Fruit fly (Drosophila melanogaster) whole organism, wandering third instar larva: Measurements from ENCODE around the gene CG33322.
A peak's percentile ranks its signal among the peaks of the same experiment; 100 is the strongest.

Experiments
- Abd-B ChIP-seq: fragments of >200 bp; optimal IDR thresholded peaks from 2 replicates; lab custom pipeline; 2017; ENCODE audit warnings: missing biosample characterization, missing genetic modification characterization
- CG32264 ChIP-seq: fragments of 200-800 bp; sonication (Bioruptor generic); optimal IDR thresholded peaks from 2 replicates; lab custom pipeline; 2016; ENCODE audit warnings: missing biosample characterization, missing genetic modification characterization
- CG9705 ChIP-seq: fragments of 200-800 bp; sonication (Bioruptor generic); optimal IDR thresholded peaks from 2 replicates; lab custom pipeline; 2018; ENCODE audit warnings: missing biosample characterization, mild to moderate bottlenecking, missing genetic modification characterization
- CrebA ChIP-seq: fragments of 200-800 bp; sonication (Bioruptor generic); optimal IDR thresholded peaks from 2 replicates; lab custom pipeline; 2016; ENCODE audit warnings: missing biosample characterization, mild to moderate bottlenecking, missing genetic modification characterization, borderline replicate concordance
- Dfd ChIP-seq: fragments of >200 bp; optimal IDR thresholded peaks from 2 replicates; lab custom pipeline; 2017; ENCODE audit warnings: missing biosample characterization, missing genetic modification characterization
- Dif ChIP-seq: fragments of 200-275, 200-300 bp; sonication (Bioruptor generic); optimal IDR thresholded peaks from 2 replicates; lab custom pipeline; 2018; ENCODE audit warnings: missing biosample characterization, missing genetic modification characterization; ENCODE audit not compliant: partially characterized antibody
- HLH106 ChIP-seq: fragments of 200-800 bp; optimal IDR thresholded peaks from 3 replicates; lab custom pipeline; 2019; ENCODE audit warnings: missing biosample characterization, mild to moderate bottlenecking, missing genetic modification characterization, moderate library complexity
- Hnf4 ChIP-seq: fragments of 200-800 bp; sonication (Bioruptor generic); optimal IDR thresholded peaks from 2 replicates; lab custom pipeline; 2016; ENCODE audit warnings: missing biosample characterization, mild to moderate bottlenecking, missing genetic modification characterization
- Hr78 ChIP-seq: fragments of >200 bp; optimal IDR thresholded peaks from 2 replicates; lab custom pipeline; 2017; ENCODE audit warnings: missing biosample characterization, missing genetic modification characterization
- Hr83 ChIP-seq: fragments of 200-300 bp; sonication (Bioruptor generic); optimal IDR thresholded peaks from 2 replicates; lab custom pipeline; 2016; ENCODE audit warnings: missing biosample characterization, mild to moderate bottlenecking, missing genetic modification characterization, moderate library complexity; ENCODE audit not compliant: poor library complexity, severe bottlenecking
- Jra ChIP-seq: sonication (Bioruptor generic); optimal IDR thresholded peaks from 2 replicates; lab custom pipeline; 2016; ENCODE audit warnings: missing biosample characterization, missing genetic modification characterization
- Mio ChIP-seq: sonication (Bioruptor generic); optimal IDR thresholded peaks from 2 replicates; lab custom pipeline; 2016; ENCODE audit warnings: missing biosample characterization, missing genetic modification characterization
- Myc ChIP-seq: fragments of >200 bp; optimal IDR thresholded peaks from 2 replicates; lab custom pipeline; 2017
- OdsH ChIP-seq: fragments of 200-800 bp; sonication (Bioruptor generic); optimal IDR thresholded peaks from 2 replicates; lab custom pipeline; 2016; ENCODE audit warnings: missing biosample characterization, mild to moderate bottlenecking, missing genetic modification characterization
- Rel ChIP-seq, 2 experiments: fragments of 200-800 bp; sonication (Bioruptor generic) in 1 of 2; optimal IDR thresholded peaks; 2 replicates in 1 of 2; 3 replicates in 1 of 2; lab custom pipeline; 2016 to 2019; ENCODE audit warnings: mild to moderate bottlenecking in 2 of 2, missing biosample characterization in 2 of 2, missing genetic modification characterization in 2 of 2, moderate library complexity in 1 of 2
- Sp1 ChIP-seq: fragments of 200-800 bp; sonication (Bioruptor generic); optimal IDR thresholded peaks from 3 replicates; lab custom pipeline; 2019; ENCODE audit warnings: missing biosample characterization, mild to moderate bottlenecking, missing genetic modification characterization, moderate library complexity
- Vsx2 ChIP-seq: fragments of 200-300, 225-300 bp; sonication (Bioruptor generic); optimal IDR thresholded peaks from 2 replicates; lab custom pipeline; 2018; ENCODE audit warnings: missing biosample characterization, missing genetic modification characterization; ENCODE audit not compliant: partially characterized antibody
- br ChIP-seq: fragments of 200-800 bp; sonication (Bioruptor generic); optimal IDR thresholded peaks from 2 replicates; lab custom pipeline; 2016; ENCODE audit warnings: missing biosample characterization, missing genetic modification characterization
- brk ChIP-seq: fragments of 200-800 bp; sonication (Bioruptor generic); optimal IDR thresholded peaks from 2 replicates; lab custom pipeline; 2016; ENCODE audit warnings: missing biosample characterization, mild to moderate bottlenecking, missing genetic modification characterization
- dmrt93B ChIP-seq: fragments of 200-800 bp; sonication (Bioruptor generic); optimal IDR thresholded peaks from 2 replicates; lab custom pipeline; 2018; ENCODE audit warnings: missing biosample characterization, mild to moderate bottlenecking, missing genetic modification characterization
- ey ChIP-seq: fragments of 200-800 bp; sonication (Bioruptor generic); optimal IDR thresholded peaks from 2 replicates; lab custom pipeline; 2016; ENCODE audit warnings: missing biosample characterization, missing genetic modification characterization
- foxo ChIP-seq, 2 experiments: fragments of 200-800 bp; sonication (Bioruptor generic); optimal IDR thresholded peaks; 2 replicates in 1 of 2; 3 replicates in 1 of 2; lab custom pipeline; 2016 to 2017; ENCODE audit warnings: missing biosample characterization in 2 of 2, missing genetic modification characterization in 2 of 2
- fru ChIP-seq: fragments of 200-800 bp; sonication (Bioruptor generic); optimal IDR thresholded peaks from 3 replicates; lab custom pipeline; 2016; ENCODE audit warnings: missing biosample characterization, mild to moderate bottlenecking, missing genetic modification characterization
- h ChIP-seq: fragments of 200-800 bp; sonication (Bioruptor generic); optimal IDR thresholded peaks from 3 replicates; lab custom pipeline; 2016; ENCODE audit warnings: missing biosample characterization, mild to moderate bottlenecking, missing genetic modification characterization
- jim ChIP-seq: fragments of 175-275, 200-325 bp; sonication (Bioruptor generic); optimal IDR thresholded peaks from 2 replicates; lab custom pipeline; 2016; ENCODE audit warnings: missing biosample characterization, mild to moderate bottlenecking, missing genetic modification characterization
- pan ChIP-seq: fragments of >200 bp; optimal IDR thresholded peaks from 2 replicates; lab custom pipeline; 2017
- psq ChIP-seq: fragments of 200-800 bp; sonication (Bioruptor generic); optimal IDR thresholded peaks from 3 replicates; lab custom pipeline; 2017; ENCODE audit warnings: missing biosample characterization, mild to moderate bottlenecking, missing genetic modification characterization, moderate library complexity
- rgr ChIP-seq: fragments of 200-800 bp; sonication (Bioruptor generic); optimal IDR thresholded peaks from 3 replicates; lab custom pipeline; 2016; ENCODE audit warnings: missing biosample characterization, mild to moderate bottlenecking, missing genetic modification characterization
- sage ChIP-seq: fragments of 200-800 bp; sonication (Bioruptor generic); optimal IDR thresholded peaks from 2 replicates; lab custom pipeline; 2016; ENCODE audit warnings: missing biosample characterization, mild to moderate bottlenecking, missing genetic modification characterization
- sv ChIP-seq: fragments of 200-800 bp; sonication (Bioruptor generic); optimal IDR thresholded peaks from 3 replicates; lab custom pipeline; 2016; ENCODE audit warnings: missing biosample characterization, missing genetic modification characterization
- tai ChIP-seq: sonication (Bioruptor generic); optimal IDR thresholded peaks from 2 replicates; lab custom pipeline; 2016; ENCODE audit warnings: missing biosample characterization, missing genetic modification characterization
- woc ChIP-seq: sonication (Bioruptor generic); optimal IDR thresholded peaks from 2 replicates; lab custom pipeline; 2016; ENCODE audit warnings: missing biosample characterization, mild to moderate bottlenecking, missing genetic modification characterization

The CG33322 gene

DNA sequence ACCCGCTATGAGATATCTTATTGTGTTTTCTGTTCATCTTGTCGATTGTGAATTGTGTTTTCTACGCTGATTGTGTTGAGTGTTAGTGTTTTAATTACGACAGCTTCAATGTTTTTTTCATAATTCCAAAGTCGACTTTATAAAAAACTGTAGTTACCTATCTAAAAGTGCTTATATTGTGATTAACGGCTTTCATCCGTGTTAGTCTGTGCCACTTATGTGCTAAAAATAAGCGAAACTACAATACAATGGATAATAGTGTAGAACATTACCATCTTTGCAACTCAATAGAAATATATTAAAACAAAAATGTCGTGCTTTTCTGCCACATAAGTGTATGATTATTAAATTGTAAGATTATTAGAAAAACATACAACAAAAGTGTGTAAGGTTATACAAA, at the start of gene CG33322:
TSS of gene CG33322 (minus strand) at position 101 of the 400 bp plus-strand sequence.
- no peak for TF ChIP-seq woc (GFP tag; lab: Kevin White, UChicago)
- TF ChIP-seq Sp1 (GFP tag; lab: Kevin White, UChicago): no peak
- no peak for TF ChIP-seq rgr (GFP tag; lab: Kevin White, UChicago)
- TF ChIP-seq Dfd: no peak
- no peak for TF ChIP-seq Dif
- TF ChIP-seq CG32264: no peak
- TF ChIP-seq CG9705 (GFP tag; lab: Kevin White, UChicago): no peak
- no peak for TF ChIP-seq br (GFP tag; lab: Kevin White, UChicago)
- TF ChIP-seq h (GFP tag; lab: Kevin White, UChicago): no peak
- TF ChIP-seq brk (GFP tag; lab: Kevin White, UChicago): no peak
- TF ChIP-seq sage (GFP tag; lab: Kevin White, UChicago): no peak
- no peak for TF ChIP-seq HLH106 (tag; lab: Kevin White, UChicago)
- no peak for TF ChIP-seq foxo (GFP tag; optimal IDR thresholded peaks at IDR 0.05; lab: Kevin White, UChicago)
- no peak for TF ChIP-seq Myc
- no peak for TF ChIP-seq Vsx2 (GFP tag; lab: Kevin White, UChicago)
- TF ChIP-seq fru (GFP tag; lab: Kevin White, UChicago): no peak
- TF ChIP-seq, all 38 proteins: peak for 0

DNA sequence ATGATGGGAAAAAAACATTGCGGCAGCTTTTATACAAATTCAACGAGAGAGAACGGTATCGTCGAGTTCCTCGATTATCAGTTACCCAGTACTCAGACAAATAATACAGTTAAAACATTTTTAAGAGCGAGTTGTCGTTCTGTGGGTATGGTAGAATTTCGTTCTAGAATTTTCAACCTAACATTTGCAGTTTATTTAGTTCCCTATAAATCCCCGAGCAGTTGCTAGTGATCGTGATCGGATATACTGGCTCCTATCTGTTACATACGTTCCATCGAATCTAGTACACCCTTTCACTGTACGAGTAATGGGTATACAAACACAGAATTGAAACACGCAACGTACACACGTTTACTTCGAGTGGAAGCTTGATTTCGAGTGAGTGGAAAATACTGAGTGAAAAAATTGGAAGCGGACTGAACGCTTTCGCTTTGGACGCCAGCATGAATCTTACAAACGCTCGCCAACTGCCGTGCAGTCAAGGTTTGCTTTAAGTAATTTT, 48.8 kb upstream of the CG33322 start, which contains the start of gene CG9338:
TSS of gene CG9338 (plus strand) at position 452 of the 502 bp plus-strand sequence.
- no peak for TF ChIP-seq Abd-B (GFP tag; lab: Kevin White, UChicago)
- TF ChIP-seq Hr83 (GFP tag; lab: Kevin White, UChicago): no peak
- peak; percentile 72 for TF ChIP-seq sv (GFP tag; lab: Kevin White, UChicago)
- TF ChIP-seq OdsH (GFP tag; lab: Kevin White, UChicago): peak; percentile 87
- no peak for TF ChIP-seq jim
- TF ChIP-seq Rel (GFP tag; optimal IDR thresholded peaks at IDR 0.05; lab: Kevin White, UChicago): no peak
- peak; percentile 66 for TF ChIP-seq Rel (tag; optimal IDR thresholded peaks at IDR 0.05; lab: Kevin White, UChicago)
- TF ChIP-seq Jra: peak; percentile 45
- peak; percentile 68 for TF ChIP-seq psq (GFP tag; lab: Kevin White, UChicago)
- TF ChIP-seq Mio (GFP tag; lab: Kevin White, UChicago): no peak
- no peak for TF ChIP-seq sage (GFP tag; lab: Kevin White, UChicago)
- peak; percentile 83 for TF ChIP-seq ey (GFP tag; lab: Kevin White, UChicago)
- TF ChIP-seq CrebA (GFP tag; lab: Kevin White, UChicago): peak; percentile 47
- TF ChIP-seq foxo (GFP tag; optimal IDR thresholded peaks at IDR 0.05; lab: Kevin White, UChicago): peak in 1 of 2 experiments; percentile 87
- TF ChIP-seq CG9705 (GFP tag; lab: Kevin White, UChicago): peak; percentile 89
- TF ChIP-seq pan (lab: Kevin White, UChicago): peak; percentile 88
- TF ChIP-seq fru (GFP tag; lab: Kevin White, UChicago): peak; percentile 88
- TF ChIP-seq Sp1 (GFP tag; lab: Kevin White, UChicago): peak; percentile 76
- TF ChIP-seq br (GFP tag; lab: Kevin White, UChicago): peak; percentile 88
- TF ChIP-seq woc (GFP tag; lab: Kevin White, UChicago): peak; percentile 95
- peak; percentile 90 for TF ChIP-seq h (GFP tag; lab: Kevin White, UChicago)
- peak; percentile 61 for TF ChIP-seq tai (GFP tag; lab: Kevin White, UChicago)
- peak; percentile 86 for TF ChIP-seq rgr (GFP tag; lab: Kevin White, UChicago)
- peak; percentile 90 for TF ChIP-seq dmrt93B
- TF ChIP-seq CG32264: peak; percentile 36
- peak; percentile 37 for TF ChIP-seq Hnf4
- TF ChIP-seq HLH106 (tag; lab: Kevin White, UChicago): peak; percentile 94
- no peak for TF ChIP-seq Myc

DNA sequence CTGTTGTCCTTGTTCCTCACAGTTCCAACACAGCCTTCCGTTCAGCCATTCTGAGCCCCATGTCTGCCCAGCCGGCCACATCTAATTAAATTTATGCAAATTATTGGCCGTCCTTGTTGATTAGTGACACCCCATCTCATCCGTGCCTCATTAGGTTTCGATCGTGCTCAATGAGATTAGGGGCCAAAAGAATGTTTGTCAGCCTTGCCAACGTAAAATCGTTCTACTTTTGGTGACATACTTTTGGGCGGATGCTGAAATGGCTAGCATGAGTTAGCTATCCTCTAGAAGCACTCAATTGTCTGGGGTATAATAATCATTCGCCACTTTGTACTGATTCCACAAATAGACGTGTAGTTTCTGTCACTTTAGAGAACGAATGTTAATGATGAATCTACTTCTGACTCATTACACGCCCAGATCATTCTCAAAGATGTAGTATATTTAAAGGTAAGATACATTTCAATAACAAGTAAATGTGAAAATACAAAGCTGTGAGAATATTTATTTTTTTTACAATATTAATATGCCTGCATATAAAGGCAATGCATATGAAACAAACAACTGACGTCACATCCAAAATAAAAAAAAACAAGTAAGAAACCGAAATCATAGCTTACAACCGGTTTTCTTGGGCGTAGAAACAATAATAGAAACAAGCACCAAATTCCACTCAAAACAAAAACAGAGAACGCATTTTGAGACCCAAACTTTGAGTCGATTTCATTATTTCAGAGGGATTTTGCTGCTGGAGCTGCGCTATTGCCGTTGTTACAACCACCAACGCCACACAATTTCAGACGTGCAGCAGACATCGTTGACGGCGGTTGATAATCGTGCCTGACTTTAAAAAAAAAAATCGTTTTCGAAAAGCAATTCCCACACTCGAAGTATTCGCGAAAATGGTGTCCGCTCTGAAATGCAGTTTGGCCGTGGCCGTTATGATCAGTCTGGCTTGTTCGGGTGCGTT, 42.6 kb upstream of the CG33322 start, which contains the start of gene bero:
TSS of gene bero (plus strand) at position 325 of the 970 bp plus-strand sequence.
- TF ChIP-seq Hr78: no peak
- TF ChIP-seq Vsx2 (GFP tag; lab: Kevin White, UChicago): no peak
- no peak for TF ChIP-seq sv (GFP tag; lab: Kevin White, UChicago)
- no peak for TF ChIP-seq dmrt93B
